Worm (Caenorhabditis elegans) whole organism, L4 larva: ENCODE measurements around the gene Y41D4B.17.

Source experiments
- R02D3.7 ChIP-seq: fragments of 150-350 bp; sonication (generic microtip); optimal IDR thresholded peaks from 3 replicates; lab custom pipeline; 2014; ENCODE audit warnings: missing biosample characterization, missing genetic modification characterization
- ama-1 ChIP-seq: fragments of 150-350 bp; optimal IDR thresholded peaks from 2 replicates; lab custom pipeline; 2014; ENCODE audit warnings: inconsistent platforms, mixed read lengths
- ceh-28 ChIP-seq: fragments of 150-350 bp; optimal IDR thresholded peaks from 2 replicates; lab custom pipeline; 2014; ENCODE audit warnings: missing biosample characterization, missing genetic modification reagents, missing genetic modification characterization
- daf-12 ChIP-seq: fragments of 150-350 bp; optimal IDR thresholded peaks from 2 replicates; lab custom pipeline; 2014; ENCODE audit warnings: missing biosample characterization, missing genetic modification reagents, missing genetic modification characterization
- daf-8 ChIP-seq: fragments of 200-800 bp; sonication (Bioruptor generic); IDR thresholded peaks from 2 replicates; pipeline ENCODE4 v1.3.6; 2022; ENCODE audit warnings: missing genetic modification characterization, missing compliant biosample characterization
- dve-1 ChIP-seq: sonication (generic microtip); optimal IDR thresholded peaks from 2 replicates; lab custom pipeline; 2017; ENCODE audit warnings: antibody characterized with exemption, mild to moderate bottlenecking, missing genetic modification characterization, missing compliant biosample characterization; ENCODE audit not compliant: insufficient read depth
- fos-1 ChIP-seq: fragments of 150-350 bp; optimal IDR thresholded peaks from 2 replicates; lab custom pipeline; 2014; ENCODE audit warnings: missing biosample characterization, missing genetic modification characterization
- lin-1 ChIP-seq: fragments of 200-800 bp; sonication (Bioruptor generic); IDR thresholded peaks from 2 replicates; pipeline ENCODE4 v1.3.6; 2022; ENCODE audit warnings: missing genetic modification reagents, missing genetic modification characterization, missing compliant biosample characterization
- unc-130 ChIP-seq: sonication (generic microtip); optimal IDR thresholded peaks from 2 replicates; lab custom pipeline; 2016; ENCODE audit warnings: missing genetic modification reagents, missing genetic modification characterization, missing compliant biosample characterization

- TF ChIP-seq fos-1 (no peak), dve-1 (tag; lab: Kevin White, UChicago) (no peak), daf-8 (GFP tag; lab: Robert Waterston, UW) (no peak), daf-12 (tag; lab: Kevin White, UChicago) (no peak), lin-1 (GFP tag; lab: Robert Waterston, UW) (no peak), R02D3.7 (tag; lab: Kevin White, UChicago) (no peak), ceh-28 (no peak), ama-1 (lab: Kevin White, UChicago) (no peak), unc-130 (GFP tag; lab: Kevin White, UChicago) (no peak)
Observed at ce11 chrIV:1515891-1516290, 44.0 kb upstream of the Y41D4B.17 start.
